Fruit fly (Drosophila melanogaster) whole organism, prepupa: Measurements from ENCODE around the gene path.

ENCODE experiments used
- Blimp-1 ChIP-seq: fragments of 200-800 bp; sonication (Bioruptor generic); optimal IDR thresholded peaks from 3 replicates; lab custom pipeline; 2017; ENCODE audit warnings: missing biosample characterization, missing genetic modification characterization, mild to moderate bottlenecking, moderate library complexity, missing genetic modification reagents
- CG10631 ChIP-seq: fragments of 200-800 bp; sonication (Bioruptor generic); optimal IDR thresholded peaks from 2 replicates; lab custom pipeline; 2016; ENCODE audit warnings: missing biosample characterization, missing genetic modification characterization
- CG11294 ChIP-seq: fragments of 200-800 bp; sonication (Bioruptor generic); IDR thresholded peaks from 2 replicates; pipeline ENCODE4 v1.3.6; 2022; ENCODE audit warnings: missing biosample characterization, missing genetic modification characterization
- CG11762 ChIP-seq: fragments of 200-800 bp; sonication (Bioruptor generic); optimal IDR thresholded peaks from 3 replicates; lab custom pipeline; 2016; ENCODE audit warnings: missing biosample characterization, missing genetic modification characterization; ENCODE audit not compliant: insufficient read depth
- CG11902 ChIP-seq: fragments of 200-800 bp; sonication (Bioruptor generic); optimal IDR thresholded peaks from 3 replicates; lab custom pipeline; 2016; ENCODE audit warnings: missing biosample characterization, missing genetic modification characterization
- CG1621 ChIP-seq: fragments of 200-800 bp; sonication (Bioruptor generic); optimal IDR thresholded peaks from 3 replicates; lab custom pipeline; 2018; ENCODE audit warnings: missing biosample characterization, mild to moderate bottlenecking, missing genetic modification characterization
- CG3032 ChIP-seq: fragments of 200-800 bp; optimal IDR thresholded peaks from 2 replicates; lab custom pipeline; 2019; ENCODE audit warnings: missing biosample characterization, mild to moderate bottlenecking, missing genetic modification characterization, moderate library complexity
- CG31627 ChIP-seq: fragments of 200-800 bp; sonication (Bioruptor generic); optimal IDR thresholded peaks from 3 replicates; lab custom pipeline; 2016; ENCODE audit warnings: missing biosample characterization, missing genetic modification characterization
- CG32006 ChIP-seq: fragments of 200-800 bp; sonication (Bioruptor generic); optimal IDR thresholded peaks from 3 replicates; lab custom pipeline; 2017; ENCODE audit warnings: missing biosample characterization, mild to moderate bottlenecking, missing genetic modification characterization
- CG34406 ChIP-seq: fragments of 200-800 bp; sonication (Bioruptor generic); optimal IDR thresholded peaks from 3 replicates; lab custom pipeline; 2016; ENCODE audit warnings: missing biosample characterization, missing genetic modification characterization
- CG3919 ChIP-seq: fragments of 200-800 bp; sonication (Bioruptor generic); optimal IDR thresholded peaks from 3 replicates; lab custom pipeline; 2016; ENCODE audit warnings: missing biosample characterization, missing genetic modification characterization
- CG4318 ChIP-seq: fragments of 200-800 bp; sonication (Bioruptor generic); optimal IDR thresholded peaks from 3 replicates; lab custom pipeline; 2017; ENCODE audit warnings: missing biosample characterization, mild to moderate bottlenecking, missing genetic modification characterization
- CG6276 ChIP-seq: fragments of 200-800 bp; sonication (Bioruptor generic); optimal IDR thresholded peaks from 2 replicates; lab custom pipeline; 2017; ENCODE audit warnings: missing biosample characterization, mild to moderate bottlenecking, missing genetic modification characterization
- CG6808 ChIP-seq: fragments of 200-800 bp; sonication (Bioruptor generic); optimal IDR thresholded peaks from 3 replicates; lab custom pipeline; 2017; ENCODE audit warnings: missing biosample characterization, missing genetic modification characterization, mild to moderate bottlenecking, moderate library complexity, missing genetic modification reagents
- CG8119 ChIP-seq: fragments of 200-800 bp; sonication (Bioruptor generic); IDR thresholded peaks from 3 replicates; pipeline ENCODE4 v1.3.6; 2022; ENCODE audit warnings: missing biosample characterization, missing genetic modification characterization
- CG8319 ChIP-seq: fragments of 200-800 bp; sonication (Bioruptor generic); optimal IDR thresholded peaks from 3 replicates; lab custom pipeline; 2016; ENCODE audit warnings: missing biosample characterization, missing genetic modification characterization
- CG8632 ChIP-seq: fragments of 200-800 bp; sonication (Bioruptor generic); optimal IDR thresholded peaks from 3 replicates; lab custom pipeline; 2016; ENCODE audit warnings: missing biosample characterization, missing genetic modification characterization
- Eip75B ChIP-seq: fragments of 200-800 bp; sonication (Bioruptor generic); optimal IDR thresholded peaks from 3 replicates; lab custom pipeline; 2016; ENCODE audit warnings: missing biosample characterization, missing genetic modification characterization
- Eip78C ChIP-seq: fragments of 200-800 bp; sonication (Bioruptor generic); peaks from one replicate; lab custom pipeline; 2016; ENCODE audit warnings: missing biosample characterization, missing genetic modification characterization
- Eip93F ChIP-seq: fragments of 200-800 bp; sonication (Bioruptor generic); optimal IDR thresholded peaks from 2 replicates; lab custom pipeline; 2016; ENCODE audit warnings: missing biosample characterization, mild to moderate bottlenecking, missing genetic modification characterization
- Ets21C ChIP-seq: fragments of 200-800 bp; sonication (Bioruptor generic); optimal IDR thresholded peaks from 3 replicates; lab custom pipeline; 2016; ENCODE audit warnings: missing biosample characterization, missing genetic modification characterization
- Hr38 ChIP-seq: sonication (Bioruptor generic); optimal IDR thresholded peaks from 2 replicates; lab custom pipeline; 2016; ENCODE audit warnings: missing biosample characterization, missing genetic modification characterization
- Hr4 ChIP-seq: fragments of 200-800 bp; sonication (Bioruptor generic); optimal IDR thresholded peaks from 3 replicates; lab custom pipeline; 2016; ENCODE audit warnings: missing biosample characterization, missing genetic modification characterization
- Lpt ChIP-seq: fragments of 200-800 bp; sonication (Bioruptor generic); optimal IDR thresholded peaks from 3 replicates; lab custom pipeline; 2016; ENCODE audit warnings: missing biosample characterization, missing genetic modification characterization
- Met ChIP-seq: fragments of 200-800 bp; sonication (Bioruptor generic); optimal IDR thresholded peaks from 3 replicates; lab custom pipeline; 2016; ENCODE audit warnings: missing biosample characterization, missing genetic modification characterization
- Smox ChIP-seq: fragments of 200-800 bp; sonication (Bioruptor generic); optimal IDR thresholded peaks from 3 replicates; lab custom pipeline; 2016; ENCODE audit warnings: missing biosample characterization, missing genetic modification characterization
- Sox14 ChIP-seq: fragments of 200-800 bp; sonication (Bioruptor generic); optimal IDR thresholded peaks from 3 replicates; lab custom pipeline; 2016; ENCODE audit warnings: missing biosample characterization, missing genetic modification characterization
- Sox15 ChIP-seq: fragments of 200-800 bp; sonication (Bioruptor generic); optimal IDR thresholded peaks from 3 replicates; lab custom pipeline; 2016; ENCODE audit warnings: missing biosample characterization, missing genetic modification characterization
- achi ChIP-seq: fragments of 200-800 bp; sonication (Bioruptor generic); optimal IDR thresholded peaks from 3 replicates; lab custom pipeline; 2016; ENCODE audit warnings: missing biosample characterization, missing genetic modification characterization
- acj6 ChIP-seq: fragments of 200-800 bp; sonication (Bioruptor generic); optimal IDR thresholded peaks from 3 replicates; lab custom pipeline; 2016; ENCODE audit warnings: missing biosample characterization, missing genetic modification characterization
- cyc ChIP-seq: fragments of 200-800 bp; sonication (Bioruptor generic); optimal IDR thresholded peaks from 3 replicates; lab custom pipeline; 2016; ENCODE audit warnings: missing biosample characterization, missing genetic modification characterization
- esn ChIP-seq: fragments of 200-800 bp; sonication (Bioruptor generic); optimal IDR thresholded peaks from 2 replicates; lab custom pipeline; 2016; ENCODE audit warnings: missing biosample characterization, mild to moderate bottlenecking, missing genetic modification characterization, moderate library complexity
- fd59A ChIP-seq: fragments of 200-800 bp; sonication (Bioruptor generic); optimal IDR thresholded peaks from 2 replicates; lab custom pipeline; 2017; ENCODE audit warnings: missing biosample characterization, mild to moderate bottlenecking, missing genetic modification characterization, missing genetic modification reagents
- fd85E ChIP-seq: fragments of 200-800 bp; sonication (Bioruptor generic); optimal IDR thresholded peaks from 3 replicates; lab custom pipeline; 2016; ENCODE audit warnings: missing biosample characterization, missing genetic modification characterization
- fkh ChIP-seq: fragments of 200-800 bp; sonication (Bioruptor generic); optimal IDR thresholded peaks from 3 replicates; lab custom pipeline; 2017; ENCODE audit warnings: missing biosample characterization, mild to moderate bottlenecking, missing genetic modification characterization, moderate library complexity
- lz ChIP-seq: fragments of 200-800 bp; sonication (Bioruptor generic); optimal IDR thresholded peaks from 3 replicates; lab custom pipeline; 2016; ENCODE audit warnings: missing biosample characterization, missing genetic modification characterization
- pdm3 ChIP-seq: fragments of 200-800 bp; sonication (Bioruptor generic); optimal IDR thresholded peaks from 3 replicates; lab custom pipeline; 2016; ENCODE audit warnings: missing biosample characterization, missing genetic modification characterization
- salr ChIP-seq, 2 experiments: fragments of 200-800 bp; sonication (Bioruptor generic); optimal IDR thresholded peaks; 3 replicates each; lab custom pipeline; 2016 to 2018; ENCODE audit warnings: missing biosample characterization in 2 of 2, missing genetic modification characterization in 2 of 2, mild to moderate bottlenecking in 1 of 2
- topi ChIP-seq: fragments of 200-800 bp; sonication (Bioruptor generic); optimal IDR thresholded peaks from 3 replicates; lab custom pipeline; 2016; ENCODE audit warnings: missing biosample characterization, missing genetic modification characterization

Gene path

dm6 chr3L:9546875-9547324, 41.8 kb upstream of the path start, which contains the start of gene CG42673 (continued):
- peak; percentile 35 for TF ChIP-seq CG3919 (GFP tag; lab: Kevin White, UChicago)
- TF ChIP-seq salr (GFP tag; optimal IDR thresholded peaks at IDR 0.05; lab: Kevin White, UChicago) = no peak
- TF ChIP-seq CG11762 = no peak
- no peak for TF ChIP-seq CG11294 (GFP tag; lab: Robert Waterston, UW)
- no peak for TF ChIP-seq CG3032 (tag; lab: Kevin White, UChicago)
- no peak for TF ChIP-seq CG6808
- TF ChIP-seq achi (GFP tag; lab: Kevin White, UChicago) = peak; percentile 25
- TF ChIP-seq CG8632 (GFP tag; lab: Kevin White, UChicago) = no peak
- peak; percentile 19 for TF ChIP-seq CG32006
- TF ChIP-seq topi = peak; percentile 16
- TF ChIP-seq Met (GFP tag; lab: Kevin White, UChicago) = no peak
- TF ChIP-seq CG8319 (GFP tag; lab: Kevin White, UChicago) = no peak
- peak; percentile 14 for TF ChIP-seq CG1621
- TF ChIP-seq Eip75B (GFP tag; lab: Kevin White, UChicago) = peak; percentile 39
- TF ChIP-seq Eip93F (GFP tag; lab: Kevin White, UChicago) = no peak
- no peak for TF ChIP-seq Smox (GFP tag; lab: Kevin White, UChicago)
- no peak for TF ChIP-seq Hr4 (GFP tag; lab: Kevin White, UChicago)
- TF ChIP-seq pdm3 = no peak
- no peak for TF ChIP-seq lz (GFP tag; lab: Kevin White, UChicago)
- no peak for TF ChIP-seq CG31627 (GFP tag; lab: Kevin White, UChicago)
- peak; percentile 30 for TF ChIP-seq fd85E (GFP tag; lab: Kevin White, UChicago)
- TF ChIP-seq acj6 (GFP tag; lab: Kevin White, UChicago) = no peak
- no peak for TF ChIP-seq Sox15 (GFP tag; lab: Kevin White, UChicago)
- no peak for TF ChIP-seq Sox14 (GFP tag; lab: Kevin White, UChicago)
- TF ChIP-seq fkh (GFP tag; lab: Kevin White, UChicago) = no peak
- TF ChIP-seq Lpt (GFP tag; lab: Kevin White, UChicago) = no peak
- TF ChIP-seq CG34406 = no peak
- no peak for TF ChIP-seq cyc (GFP tag; lab: Kevin White, UChicago)
- TF ChIP-seq CG8119 = peak; percentile 77
- TF ChIP-seq esn (GFP tag; lab: Kevin White, UChicago) = no peak
- no peak for TF ChIP-seq CG4318
- no peak for TF ChIP-seq Hr38 (GFP tag; lab: Kevin White, UChicago)

- TF ChIP-seq acj6 (GFP tag; lab: Kevin White, UChicago) (no peak), CG11902 (no peak), CG6276 (GFP tag; lab: Kevin White, UChicago) (no peak), Hr4 (GFP tag; lab: Kevin White, UChicago) (no peak), CG8632 (GFP tag; lab: Kevin White, UChicago) (no peak), CG32006 (no peak), CG34406 (no peak), CG4318 (no peak), cyc (GFP tag; lab: Kevin White, UChicago) (no peak), fd59A (no peak), CG31627 (GFP tag; lab: Kevin White, UChicago) (no peak), CG10631 (GFP tag; lab: Kevin White, UChicago) (no peak)
Measured at dm6 chr3L:9543899-9544298, 38.8 kb upstream of the path start, which contains the start of gene Ir67a. Gene Ir67a (minus strand): TSS chr3L:9543999.

dm6 chr3L:9528835-9529234, 23.7 kb upstream of the path start, which contains the start of gene Or67a:
Gene Or67a (plus strand): TSS chr3L:9529067.
- TF ChIP-seq Lpt (GFP tag; lab: Kevin White, UChicago) (peak; percentile 17), Eip78C (GFP tag; lab: Kevin White, UChicago) (peak; percentile 56), Hr38 (GFP tag; lab: Kevin White, UChicago) (no peak), Ets21C (GFP tag; lab: Kevin White, UChicago) (no peak), CG6276 (GFP tag; lab: Kevin White, UChicago) (peak; percentile 4), Blimp-1 (peak; percentile 80), esn (GFP tag; lab: Kevin White, UChicago) (no peak)
